Worm (Caenorhabditis elegans): Measurements from ENCODE around the gene hpd-1.

Gene hpd-1

DNA sequence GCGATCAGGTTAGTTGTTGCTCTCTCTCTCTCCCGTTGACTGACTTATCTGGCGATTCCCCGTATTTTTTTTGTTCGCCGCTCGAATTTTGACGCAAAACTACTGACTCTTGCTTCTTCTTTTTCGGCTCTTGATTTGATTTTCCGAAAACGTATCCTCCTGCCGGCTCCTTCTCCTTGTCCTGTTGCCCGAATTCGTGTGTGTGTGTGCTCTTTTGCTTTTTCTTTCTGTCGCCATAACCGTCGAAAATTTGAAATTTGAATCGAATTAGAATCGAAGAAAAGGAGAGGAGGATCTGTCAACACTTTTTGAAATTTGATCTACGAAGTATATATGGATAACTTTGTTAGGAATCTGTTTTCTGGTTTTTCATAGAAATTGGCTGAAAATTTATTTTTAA lies 22.8 kb upstream of the hpd-1 start (continued):
- no peak for TF ChIP-seq lin-26 (GFP tag; IDR thresholded peaks at IDR 0.05)
- TF ChIP-seq B0019.2 (GFP tag; conservative IDR thresholded peaks at IDR 0.05): no peak

DNA sequence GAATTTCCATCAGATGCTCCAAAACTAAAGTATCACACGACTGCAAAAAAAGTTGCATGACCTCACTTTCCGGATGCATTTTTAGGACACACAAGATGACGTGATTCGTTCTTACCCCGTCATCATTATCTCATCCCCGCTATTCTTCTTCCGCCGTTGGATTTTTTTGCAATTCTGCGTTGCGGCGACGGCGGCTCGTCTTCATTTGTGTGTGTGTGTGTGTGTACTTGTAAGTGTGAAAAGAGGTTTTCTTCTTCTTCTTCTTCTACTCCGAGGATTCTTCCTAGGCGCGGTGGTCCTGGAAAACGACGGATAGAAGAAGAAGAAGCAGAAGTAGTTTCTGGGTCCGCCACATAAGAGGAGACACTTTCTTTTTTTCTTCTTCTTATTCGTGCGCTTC lies 19.6 kb upstream of the hpd-1 start:
- TF ChIP-seq F39B2.1 (GFP tag; IDR thresholded peaks at IDR 0.05) (no peak), Y95B8A.8 (GFP tag; IDR thresholded peaks at IDR 0.05) (no peak), snpc-1.3 (tag; optimal IDR thresholded peaks at IDR 0.05; ENCODE audit: insufficient read depth) (no peak)

DNA sequence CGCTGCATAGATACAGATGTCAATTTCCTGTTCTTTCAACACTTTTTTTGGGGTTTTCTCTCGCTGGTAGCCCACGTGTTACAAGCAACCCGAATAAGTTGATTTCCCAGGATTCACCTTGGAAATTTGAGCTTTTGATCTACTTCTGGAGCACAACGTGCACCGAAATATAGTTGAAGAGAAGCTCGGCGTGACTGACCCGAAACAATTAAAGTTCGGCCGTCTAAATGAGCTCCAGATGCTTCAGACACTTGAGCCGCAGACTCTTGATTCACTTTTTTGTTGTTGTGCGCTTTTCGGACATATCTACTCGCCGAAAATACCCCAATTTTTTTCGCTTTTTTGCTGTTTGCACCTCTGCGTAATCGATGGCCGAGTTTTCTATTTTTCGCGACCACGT lies 16.4 kb upstream of the hpd-1 start:
- no peak for TF ChIP-seq Y67H2A.10 (GFP tag; conservative IDR thresholded peaks at IDR 0.05)
- no peak for TF ChIP-seq Y53F4B.3 (GFP tag; IDR thresholded peaks at IDR 0.05)
- no peak for TF ChIP-seq ztf-22 (GFP tag; optimal IDR thresholded peaks at IDR 0.05)
- TF ChIP-seq nfyb-1 (GFP tag; IDR thresholded peaks at IDR 0.05): 0 out of 2 replicates have a peak, but pooled peaks have one; percentile 51

ce11 chrIII:10519615-10520014 lies 15.7 kb upstream of the hpd-1 start:
- no peak for TF ChIP-seq attf-6 (GFP tag; IDR thresholded peaks at IDR 0.05)
- no peak for TF ChIP-seq rec-8 (tag; optimal IDR thresholded peaks at IDR 0.05)

DNA sequence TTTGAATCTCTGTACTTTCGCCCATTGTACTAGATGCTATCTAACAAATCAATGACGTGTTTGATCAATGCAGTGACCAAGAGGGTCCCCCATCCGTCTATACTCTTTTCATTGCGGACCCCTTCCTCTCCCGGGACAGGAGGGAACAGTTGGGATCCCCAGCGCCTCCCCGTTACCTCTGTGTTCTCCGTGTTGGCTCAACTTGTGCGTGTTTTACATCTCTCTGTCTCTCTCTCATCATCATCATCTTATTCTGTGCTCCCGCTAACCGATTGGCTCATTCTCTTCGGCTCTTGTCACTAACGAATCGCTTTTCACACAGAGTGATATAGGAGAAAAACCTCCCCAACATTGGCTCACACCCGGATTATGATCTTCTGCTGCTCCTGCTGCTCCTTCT lies 14.8 kb upstream of the hpd-1 start, which contains the start of gene unc-49:
unc-49 (plus strand) TSS at position 240 of the 400 bp plus-strand sequence.
- TF ChIP-seq egrh-3 (GFP tag; IDR thresholded peaks at IDR 0.05): 0 out of 2 replicates have a peak, but pooled peaks have one; percentile 6
- no peak for TF ChIP-seq sdz-38 (tag; optimal IDR thresholded peaks at IDR 0.05)

ce11 chrIII:10521219-10521618 lies 14.1 kb upstream of the hpd-1 start:
- TF ChIP-seq ztf-28 (GFP tag; IDR thresholded peaks at IDR 0.05) (no peak), hsf-1 (GFP tag; IDR thresholded peaks at IDR 0.05) (no peak), mel-28 (tag; optimal IDR thresholded peaks at IDR 0.05; ENCODE audit: borderline replicate concordance) (no peak), ZK185.1 (tag; optimal IDR thresholded peaks at IDR 0.05; ENCODE audit: poor library complexity, severe bottlenecking) (no peak)

DNA sequence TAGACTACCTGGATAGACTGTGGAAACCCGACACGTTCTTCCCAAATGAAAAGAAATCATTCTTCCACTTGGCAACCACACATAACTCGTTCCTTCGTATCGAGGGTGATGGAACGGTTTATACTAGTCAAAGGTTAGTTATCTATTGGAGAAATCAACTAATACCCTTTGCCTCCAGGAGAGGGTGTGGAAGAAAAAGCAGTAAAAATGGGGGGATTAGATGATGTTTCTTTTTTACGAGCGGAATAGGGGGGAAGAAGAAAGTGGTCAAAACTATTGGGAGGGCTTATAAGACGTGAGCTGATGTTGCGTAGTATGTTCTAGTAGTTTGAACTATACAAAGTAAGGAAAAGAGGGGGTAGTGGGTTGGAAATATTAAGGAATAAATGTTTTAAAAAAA lies 12.3 kb upstream of the hpd-1 start:
- TF ChIP-seq ceh-79 (tag; optimal IDR thresholded peaks at IDR 0.05): no peak
- no peak for TF ChIP-seq madf-6 (GFP tag; IDR thresholded peaks at IDR 0.05)
- TF ChIP-seq snpc-4 (GFP tag; optimal IDR thresholded peaks at IDR 0.05): no peak
- no peak for TF ChIP-seq snpc-4 (tag; optimal IDR thresholded peaks at IDR 0.05)
- no peak for TF ChIP-seq ets-4 (GFP tag; optimal IDR thresholded peaks at IDR 0.05)
- TF ChIP-seq mel-28 (tag; optimal IDR thresholded peaks at IDR 0.05; ENCODE audit: borderline replicate concordance): no peak
- TF ChIP-seq zim-3 (tag; optimal IDR thresholded peaks at IDR 0.05): no peak
- no peak for TF ChIP-seq lsy-27 (tag; optimal IDR thresholded peaks at IDR 0.05; ENCODE audit: borderline replicate concordance, insufficient read depth)
- no peak for TF ChIP-seq Y56A3A.18 (GFP tag; IDR thresholded peaks at IDR 0.05)
- no peak for TF ChIP-seq Y53G8AR.9 (GFP tag; conservative IDR thresholded peaks at IDR 0.05)
- no peak for TF ChIP-seq rpc-1 (optimal IDR thresholded peaks at IDR 0.05)
- TF ChIP-seq rpc-1 (tag; optimal IDR thresholded peaks at IDR 0.05): no peak
- TF ChIP-seq ekl-4 (GFP tag; IDR thresholded peaks at IDR 0.05): no peak
